Fruit fly (Drosophila melanogaster) whole organism, prepupa: ENCODE results near the gene Nepl21.

ENCODE experiments used
- CG10631 ChIP-seq: fragments of 200-800 bp; sonication (Bioruptor generic); optimal IDR thresholded peaks from 2 replicates; lab custom pipeline; 2016; ENCODE audit warnings: missing biosample characterization, missing genetic modification characterization
- CG10669 ChIP-seq: fragments of 200-800 bp; sonication (Bioruptor generic); optimal IDR thresholded peaks from 3 replicates; lab custom pipeline; 2018; ENCODE audit warnings: missing biosample characterization, mild to moderate bottlenecking, missing genetic modification characterization, moderate library complexity
- CG11294 ChIP-seq: fragments of 200-800 bp; sonication (Bioruptor generic); IDR thresholded peaks from 2 replicates; pipeline ENCODE4 v1.3.6; 2022; ENCODE audit warnings: missing biosample characterization, missing genetic modification characterization
- CG11762 ChIP-seq: fragments of 200-800 bp; sonication (Bioruptor generic); optimal IDR thresholded peaks from 3 replicates; lab custom pipeline; 2016; ENCODE audit warnings: missing biosample characterization, missing genetic modification characterization; ENCODE audit not compliant: insufficient read depth
- CG15336 ChIP-seq: fragments of 200-800 bp; sonication (Bioruptor generic); IDR thresholded peaks from 2 replicates; pipeline ENCODE4 v1.3.6; 2022; ENCODE audit warnings: missing biosample characterization, missing genetic modification characterization
- CG1621 ChIP-seq: fragments of 200-800 bp; sonication (Bioruptor generic); optimal IDR thresholded peaks from 3 replicates; lab custom pipeline; 2018; ENCODE audit warnings: missing biosample characterization, mild to moderate bottlenecking, missing genetic modification characterization
- CG31627 ChIP-seq: fragments of 200-800 bp; sonication (Bioruptor generic); optimal IDR thresholded peaks from 3 replicates; lab custom pipeline; 2016; ENCODE audit warnings: missing biosample characterization, missing genetic modification characterization
- CG32006 ChIP-seq: fragments of 200-800 bp; sonication (Bioruptor generic); optimal IDR thresholded peaks from 3 replicates; lab custom pipeline; 2017; ENCODE audit warnings: missing biosample characterization, mild to moderate bottlenecking, missing genetic modification characterization
- CG34406 ChIP-seq: fragments of 200-800 bp; sonication (Bioruptor generic); optimal IDR thresholded peaks from 3 replicates; lab custom pipeline; 2016; ENCODE audit warnings: missing biosample characterization, missing genetic modification characterization
- CG3919 ChIP-seq: fragments of 200-800 bp; sonication (Bioruptor generic); optimal IDR thresholded peaks from 3 replicates; lab custom pipeline; 2016; ENCODE audit warnings: missing biosample characterization, missing genetic modification characterization
- CG4318 ChIP-seq: fragments of 200-800 bp; sonication (Bioruptor generic); optimal IDR thresholded peaks from 3 replicates; lab custom pipeline; 2017; ENCODE audit warnings: missing biosample characterization, mild to moderate bottlenecking, missing genetic modification characterization
- CG6163 ChIP-seq: fragments of 200-800 bp; sonication (Bioruptor generic); IDR thresholded peaks from 3 replicates; pipeline ENCODE4 v1.3.6; 2022; ENCODE audit warnings: missing biosample characterization, missing genetic modification characterization
- CG6792 ChIP-seq: fragments of 200-800 bp; sonication (Bioruptor generic); optimal IDR thresholded peaks from 3 replicates; lab custom pipeline; 2016; ENCODE audit warnings: missing biosample characterization, missing genetic modification characterization
- CG6808 ChIP-seq: fragments of 200-800 bp; sonication (Bioruptor generic); optimal IDR thresholded peaks from 3 replicates; lab custom pipeline; 2017; ENCODE audit warnings: missing biosample characterization, missing genetic modification characterization, mild to moderate bottlenecking, moderate library complexity, missing genetic modification reagents
- CG6854 ChIP-seq: fragments of 200-800 bp; sonication (Bioruptor generic); optimal IDR thresholded peaks from 2 replicates; lab custom pipeline; 2017; ENCODE audit warnings: missing biosample characterization, mild to moderate bottlenecking, missing genetic modification characterization
- CG8319 ChIP-seq: fragments of 200-800 bp; sonication (Bioruptor generic); optimal IDR thresholded peaks from 3 replicates; lab custom pipeline; 2016; ENCODE audit warnings: missing biosample characterization, missing genetic modification characterization
- CG8632 ChIP-seq: fragments of 200-800 bp; sonication (Bioruptor generic); optimal IDR thresholded peaks from 3 replicates; lab custom pipeline; 2016; ENCODE audit warnings: missing biosample characterization, missing genetic modification characterization
- CG9139 ChIP-seq: fragments of 200-800 bp; sonication (Bioruptor generic); optimal IDR thresholded peaks from 3 replicates; lab custom pipeline; 2017; ENCODE audit warnings: missing biosample characterization, mild to moderate bottlenecking, missing genetic modification characterization
- Eip75B ChIP-seq: fragments of 200-800 bp; sonication (Bioruptor generic); optimal IDR thresholded peaks from 3 replicates; lab custom pipeline; 2016; ENCODE audit warnings: missing biosample characterization, missing genetic modification characterization
- Eip78C ChIP-seq: fragments of 200-800 bp; sonication (Bioruptor generic); peaks from one replicate; lab custom pipeline; 2016; ENCODE audit warnings: missing biosample characterization, missing genetic modification characterization
- Ets21C ChIP-seq: fragments of 200-800 bp; sonication (Bioruptor generic); optimal IDR thresholded peaks from 3 replicates; lab custom pipeline; 2016; ENCODE audit warnings: missing biosample characterization, missing genetic modification characterization
- Ets96B ChIP-seq: fragments of 200-800 bp; optimal IDR thresholded peaks from 2 replicates; lab custom pipeline; 2019; ENCODE audit warnings: missing biosample characterization, mild to moderate bottlenecking, missing genetic modification characterization, moderate library complexity
- Gug ChIP-seq: fragments of 200-800 bp; sonication (Bioruptor generic); IDR thresholded peaks from 2 replicates; pipeline ENCODE4 v1.3.6; 2022; ENCODE audit warnings: missing biosample characterization, missing genetic modification characterization
- Hr38 ChIP-seq: sonication (Bioruptor generic); optimal IDR thresholded peaks from 2 replicates; lab custom pipeline; 2016; ENCODE audit warnings: missing biosample characterization, missing genetic modification characterization
- Hr39 ChIP-seq: fragments of 200-800 bp; sonication (Bioruptor generic); optimal IDR thresholded peaks from 2 replicates; lab custom pipeline; 2016; ENCODE audit warnings: missing biosample characterization, missing genetic modification characterization
- Hr4 ChIP-seq: fragments of 200-800 bp; sonication (Bioruptor generic); optimal IDR thresholded peaks from 3 replicates; lab custom pipeline; 2016; ENCODE audit warnings: missing biosample characterization, missing genetic modification characterization
- Met ChIP-seq: fragments of 200-800 bp; sonication (Bioruptor generic); optimal IDR thresholded peaks from 3 replicates; lab custom pipeline; 2016; ENCODE audit warnings: missing biosample characterization, missing genetic modification characterization
- OdsH ChIP-seq: fragments of 200-800 bp; sonication (Bioruptor generic); optimal IDR thresholded peaks from 3 replicates; lab custom pipeline; 2016; ENCODE audit warnings: missing biosample characterization, missing genetic modification characterization
- Smox ChIP-seq: fragments of 200-800 bp; sonication (Bioruptor generic); optimal IDR thresholded peaks from 3 replicates; lab custom pipeline; 2016; ENCODE audit warnings: missing biosample characterization, missing genetic modification characterization
- Sox102F ChIP-seq: fragments of 200-800 bp; sonication (Bioruptor generic); optimal IDR thresholded peaks from 2 replicates; lab custom pipeline; 2016; ENCODE audit warnings: missing biosample characterization, mild to moderate bottlenecking, missing genetic modification characterization
- Sox14 ChIP-seq: fragments of 200-800 bp; sonication (Bioruptor generic); optimal IDR thresholded peaks from 3 replicates; lab custom pipeline; 2016; ENCODE audit warnings: missing biosample characterization, missing genetic modification characterization
- achi ChIP-seq: fragments of 200-800 bp; sonication (Bioruptor generic); optimal IDR thresholded peaks from 3 replicates; lab custom pipeline; 2016; ENCODE audit warnings: missing biosample characterization, missing genetic modification characterization
- acj6 ChIP-seq: fragments of 200-800 bp; sonication (Bioruptor generic); optimal IDR thresholded peaks from 3 replicates; lab custom pipeline; 2016; ENCODE audit warnings: missing biosample characterization, missing genetic modification characterization
- dac ChIP-seq: fragments of 200-800 bp; sonication (Bioruptor generic); optimal IDR thresholded peaks from 2 replicates; lab custom pipeline; 2017; ENCODE audit warnings: missing biosample characterization, mild to moderate bottlenecking, missing genetic modification characterization
- dsx ChIP-seq: fragments of 200-800 bp; optimal IDR thresholded peaks from 3 replicates; lab custom pipeline; 2019; ENCODE audit warnings: missing biosample characterization, mild to moderate bottlenecking, missing genetic modification characterization, moderate library complexity; ENCODE audit not compliant: poor library complexity, severe bottlenecking
- esn ChIP-seq: fragments of 200-800 bp; sonication (Bioruptor generic); optimal IDR thresholded peaks from 2 replicates; lab custom pipeline; 2016; ENCODE audit warnings: missing biosample characterization, mild to moderate bottlenecking, missing genetic modification characterization, moderate library complexity
- fd59A ChIP-seq: fragments of 200-800 bp; sonication (Bioruptor generic); optimal IDR thresholded peaks from 2 replicates; lab custom pipeline; 2017; ENCODE audit warnings: missing biosample characterization, mild to moderate bottlenecking, missing genetic modification characterization, missing genetic modification reagents
- fd85E ChIP-seq: fragments of 200-800 bp; sonication (Bioruptor generic); optimal IDR thresholded peaks from 3 replicates; lab custom pipeline; 2016; ENCODE audit warnings: missing biosample characterization, missing genetic modification characterization
- lz ChIP-seq: fragments of 200-800 bp; sonication (Bioruptor generic); optimal IDR thresholded peaks from 3 replicates; lab custom pipeline; 2016; ENCODE audit warnings: missing biosample characterization, missing genetic modification characterization
- net ChIP-seq: fragments of 200-800 bp; sonication (Bioruptor generic); optimal IDR thresholded peaks from 3 replicates; lab custom pipeline; 2016; ENCODE audit warnings: missing biosample characterization, missing genetic modification characterization
- pdm3 ChIP-seq: fragments of 200-800 bp; sonication (Bioruptor generic); optimal IDR thresholded peaks from 3 replicates; lab custom pipeline; 2016; ENCODE audit warnings: missing biosample characterization, missing genetic modification characterization
- salr ChIP-seq, 2 experiments: fragments of 200-800 bp; sonication (Bioruptor generic); optimal IDR thresholded peaks; 3 replicates each; lab custom pipeline; 2016 to 2018; ENCODE audit warnings: missing biosample characterization in 2 of 2, missing genetic modification characterization in 2 of 2, mild to moderate bottlenecking in 1 of 2
- spab ChIP-seq: fragments of 200-800 bp; sonication (Bioruptor generic); optimal IDR thresholded peaks from 2 replicates; lab custom pipeline; 2017; ENCODE audit warnings: missing biosample characterization, mild to moderate bottlenecking, missing genetic modification characterization, missing genetic modification reagents
- ss ChIP-seq, 2 experiments: fragments of 200-800 bp; sonication (Bioruptor generic); optimal IDR thresholded peaks; 2 replicates in 1 of 2; 3 replicates in 1 of 2; lab custom pipeline; 2017 to 2018; ENCODE audit warnings: mild to moderate bottlenecking in 2 of 2, missing biosample characterization in 2 of 2, missing genetic modification characterization in 2 of 2, moderate library complexity in 1 of 2
- svp ChIP-seq: fragments of 200-800 bp; sonication (Bioruptor generic); peaks from one replicate; lab custom pipeline; 2016; ENCODE audit warnings: missing biosample characterization, missing genetic modification characterization
- topi ChIP-seq: fragments of 200-800 bp; sonication (Bioruptor generic); optimal IDR thresholded peaks from 3 replicates; lab custom pipeline; 2016; ENCODE audit warnings: missing biosample characterization, missing genetic modification characterization

Nepl21 gene

dm6 chr3R:28857287-28858024 lies 26.0 kb upstream of the Nepl21 start (continued):
- TF ChIP-seq Hr38 (GFP tag; lab: Kevin White, UChicago) (no peak), topi (GFP tag; lab: Kevin White, UChicago) (peak; percentile 19), CG4318 (GFP tag; lab: Kevin White, UChicago) (no peak), Ets21C (no peak), svp (GFP tag; lab: Kevin White, UChicago) (peak; percentile 61), net (GFP tag; lab: Kevin White, UChicago) (peak; percentile 28), Ets96B (tag; lab: Kevin White, UChicago) (peak; percentile 47), CG11762 (GFP tag; lab: Kevin White, UChicago) (peak; percentile 19), CG6854 (GFP tag; lab: Kevin White, UChicago) (no peak), Eip75B (GFP tag; lab: Kevin White, UChicago) (peak; percentile 50), Hr4 (peak; percentile 70), Eip78C (GFP tag; lab: Kevin White, UChicago) (peak; percentile 87), salr (GFP tag; optimal IDR thresholded peaks at IDR 0.05; lab: Kevin White, UChicago) (peak; percentile 1 to 11), dac (GFP tag; lab: Kevin White, UChicago) (peak; percentile 63), CG32006 (peak; percentile 81), CG8632 (GFP tag; lab: Kevin White, UChicago) (peak; percentile 3), ss (GFP tag; optimal IDR thresholded peaks at IDR 0.05; lab: Kevin White, UChicago) (peak in 1 of 2 experiments; percentile 18), Met (GFP tag; lab: Kevin White, UChicago) (peak; percentile 23), CG1621 (tag; lab: Kevin White, UChicago) (peak; percentile 60), esn (GFP tag; lab: Kevin White, UChicago) (peak; percentile 39), OdsH (peak; percentile 61), Sox14 (GFP tag; lab: Kevin White, UChicago) (peak; percentile 29), achi (GFP tag; lab: Kevin White, UChicago) (peak; percentile 26), CG6163 (GFP tag; lab: Robert Waterston, UW) (peak; percentile 77), CG3919 (GFP tag; lab: Kevin White, UChicago) (peak; percentile 42), CG6808 (GFP tag; lab: Kevin White, UChicago) (peak; percentile 31), acj6 (peak; percentile 47), Sox102F (GFP tag; lab: Kevin White, UChicago) (no peak), pdm3 (GFP tag; lab: Kevin White, UChicago) (peak; percentile 47), CG6792 (GFP tag; lab: Kevin White, UChicago) (peak; percentile 29), CG11294 (GFP tag; lab: Robert Waterston, UW) (0 out of 2 replicates have a peak, but pooled peaks have one; percentile 30), Gug (GFP tag; lab: Robert Waterston, UW) (peak; percentile 40; the same call in 1 of the 2 replicates), lz (no peak), CG10669 (peak; percentile 13)

- no peak; the same call in 1 of the 2 replicates for TF ChIP-seq Gug (GFP tag; lab: Robert Waterston, UW)
- peak; percentile 14 for TF ChIP-seq dac (GFP tag; lab: Kevin White, UChicago)
- TF ChIP-seq Eip78C (GFP tag; lab: Kevin White, UChicago), result peak; percentile 57
- peak; percentile 59 for TF ChIP-seq achi (GFP tag; lab: Kevin White, UChicago)
- peak; percentile 73 for TF ChIP-seq CG8632 (GFP tag; lab: Kevin White, UChicago)
- peak; percentile 69 for TF ChIP-seq fd59A (GFP tag; lab: Kevin White, UChicago)
- TF ChIP-seq CG10669, result peak; percentile 83
- peak; percentile 84 for TF ChIP-seq net (GFP tag; lab: Kevin White, UChicago)
- peak; percentile 83 for TF ChIP-seq CG6854 (GFP tag; lab: Kevin White, UChicago)
- peak; percentile 9 for TF ChIP-seq Smox
- TF ChIP-seq CG8319 (GFP tag; lab: Kevin White, UChicago), result peak; percentile 68
- TF ChIP-seq fd85E (GFP tag; lab: Kevin White, UChicago), result peak; percentile 21
- TF ChIP-seq CG6163 (GFP tag; lab: Robert Waterston, UW), result peak; percentile 92
- peak; percentile 97 for TF ChIP-seq CG9139 (GFP tag; lab: Kevin White, UChicago)
- TF ChIP-seq CG6808 (GFP tag; lab: Kevin White, UChicago), result peak; percentile 92
- peak; percentile 55; the same call in 1 of the 2 replicates for TF ChIP-seq CG15336 (GFP tag; lab: Robert Waterston, UW)
- TF ChIP-seq dsx, result peak; percentile 65
- peak; percentile 64 for TF ChIP-seq Sox102F (GFP tag; lab: Kevin White, UChicago)
- no peak for TF ChIP-seq Ets21C
- TF ChIP-seq CG11762 (GFP tag; lab: Kevin White, UChicago), result peak; percentile 57
- no peak for TF ChIP-seq lz
- no peak for TF ChIP-seq CG31627 (GFP tag; lab: Kevin White, UChicago)
- peak; percentile 29 for TF ChIP-seq topi (GFP tag; lab: Kevin White, UChicago)
- TF ChIP-seq Hr39 (GFP tag; lab: Kevin White, UChicago), result no peak
- TF ChIP-seq spab, result peak; percentile 94
- TF ChIP-seq CG34406, result peak; percentile 66
- no peak for TF ChIP-seq Hr38 (GFP tag; lab: Kevin White, UChicago)
- peak; percentile 30 for TF ChIP-seq OdsH
- peak; percentile 40 for TF ChIP-seq CG10631
Measured at dm6 chr3R:28858241-28858647, 25.2 kb upstream of the Nepl21 start.
